Worm (Caenorhabditis elegans) whole organism, L4 larva: Measurements from ENCODE around the gene B0391.14.
A peak's percentile ranks its signal among the peaks of the same experiment; 100 is the strongest.
"Not testable (repeated sequence)": the region's sequence is repeated elsewhere in the genome, so short reads cannot be mapped to it uniquely, and the experiment has no call there.

ENCODE experiments used
- F37D6.2 ChIP-seq: sonication (generic microtip); optimal IDR thresholded peaks from 2 replicates; lab custom pipeline; 2016; ENCODE audit warnings: mild to moderate bottlenecking, missing genetic modification characterization, missing compliant biosample characterization
- F44E2.7 ChIP-seq: fragments of 200-800 bp; sonication (Bioruptor generic); IDR thresholded peaks from 2 replicates; pipeline ENCODE4 v2.1.2; 2022; ENCODE audit warnings: missing genetic modification characterization, missing compliant biosample characterization
- ZK337.2 ChIP-seq: fragments of 200-800 bp; sonication (Bioruptor generic); IDR thresholded peaks from 2 replicates; pipeline ENCODE4 v1.3.6; 2022; ENCODE audit warnings: missing genetic modification reagents, missing genetic modification characterization, missing compliant biosample characterization
- aha-1 ChIP-seq: fragments of 150-350 bp; peaks from one replicate; lab custom pipeline; 2014; ENCODE audit warnings: missing biosample characterization, missing genetic modification characterization
- ceh-82 ChIP-seq: sonication (generic microtip); optimal IDR thresholded peaks from 2 replicates; lab custom pipeline; 2017; ENCODE audit warnings: missing biosample characterization, missing genetic modification characterization
- ces-1 ChIP-seq: fragments of 150-350 bp; sonication (generic microtip); optimal IDR thresholded peaks from 4 replicates; lab custom pipeline; 2014; ENCODE audit warnings: missing biosample characterization, missing genetic modification reagents, missing genetic modification characterization
- ctbp-1 ChIP-seq: fragments of 200-800 bp; sonication (Bioruptor generic); IDR thresholded peaks from 2 replicates; pipeline ENCODE4 v1.3.6; 2022; ENCODE audit warnings: missing genetic modification reagents, missing genetic modification characterization, missing compliant biosample characterization
- daf-19 ChIP-seq: fragments of 200-800 bp; sonication (Bioruptor generic); conservative IDR thresholded peaks from 2 replicates; pipeline ENCODE4 v1.3.6; 2022; ENCODE audit warnings: missing genetic modification characterization, missing compliant biosample characterization
- dmd-8 ChIP-seq: fragments of 200-800 bp; sonication (Bioruptor generic); IDR thresholded peaks from 2 replicates; pipeline ENCODE4 v1.3.6; 2022; ENCODE audit warnings: missing genetic modification characterization, missing compliant biosample characterization
- duxl-1 ChIP-seq: sonication (generic microtip); optimal IDR thresholded peaks from 2 replicates; lab custom pipeline; 2016; ENCODE audit warnings: mild to moderate bottlenecking, missing genetic modification characterization, moderate library complexity, missing compliant biosample characterization; ENCODE audit not compliant: poor library complexity
- dve-1 ChIP-seq: sonication (generic microtip); optimal IDR thresholded peaks from 2 replicates; lab custom pipeline; 2017; ENCODE audit warnings: antibody characterized with exemption, mild to moderate bottlenecking, missing genetic modification characterization, missing compliant biosample characterization; ENCODE audit not compliant: insufficient read depth
- egl-27 ChIP-seq: sonication (generic microtip); optimal IDR thresholded peaks from 3 replicates; lab custom pipeline; 2017; ENCODE audit warnings: missing biosample characterization, missing genetic modification reagents, missing genetic modification characterization
- egl-43 ChIP-seq: fragments of 200-800 bp; sonication (Bioruptor generic); IDR thresholded peaks from 2 replicates; pipeline ENCODE4 v1.3.6; 2022; ENCODE audit warnings: missing genetic modification reagents, missing genetic modification characterization, missing compliant biosample characterization
- hlh-11 ChIP-seq: fragments of 200-800 bp; sonication (Bioruptor generic); optimal IDR thresholded peaks from 2 replicates; lab custom pipeline; 2018; ENCODE audit warnings: mild to moderate bottlenecking, missing genetic modification characterization, missing compliant biosample characterization
- jun-1 ChIP-seq: fragments of 150-350 bp; optimal IDR thresholded peaks from 2 replicates; lab custom pipeline; 2014; ENCODE audit warnings: missing biosample characterization, missing genetic modification reagents, missing genetic modification characterization
- lin-38 ChIP-seq: fragments of 200-800 bp; sonication (Bioruptor generic); IDR thresholded peaks from 2 replicates; pipeline ENCODE4 v1.3.6; 2022; ENCODE audit warnings: missing genetic modification reagents, missing genetic modification characterization, missing compliant biosample characterization
- lin-39 ChIP-seq: fragments of 150-350 bp; optimal IDR thresholded peaks from 2 replicates; lab custom pipeline; 2014; ENCODE audit warnings: missing biosample characterization, missing genetic modification reagents, missing genetic modification characterization
- lir-3 ChIP-seq: sonication (generic microtip); optimal IDR thresholded peaks from 2 replicates; lab custom pipeline; 2016; ENCODE audit warnings: mild to moderate bottlenecking, missing genetic modification characterization, missing compliant biosample characterization
- madf-5 ChIP-seq, 2 experiments: fragments of 200-800 bp; sonication (Bioruptor generic); IDR thresholded peaks; 2 replicates each; pipeline ENCODE4 v1.3.6; 2022; ENCODE audit warnings: missing compliant biosample characterization in 2 of 2, missing genetic modification characterization in 2 of 2
- madf-9 ChIP-seq: fragments of 200-800 bp; sonication (Bioruptor generic); conservative IDR thresholded peaks from 2 replicates; pipeline ENCODE4 v1.3.6; 2022; ENCODE audit warnings: missing genetic modification reagents, missing genetic modification characterization, missing compliant biosample characterization
- nhr-111 ChIP-seq: fragments of 200-800 bp; sonication (Bioruptor generic); optimal IDR thresholded peaks from 2 replicates; lab custom pipeline; 2018; ENCODE audit warnings: mild to moderate bottlenecking, missing genetic modification characterization, missing compliant biosample characterization
- nhr-237 ChIP-seq: sonication (generic microtip); optimal IDR thresholded peaks from 2 replicates; lab custom pipeline; 2017; ENCODE audit warnings: missing biosample characterization, missing genetic modification characterization
- nhr-77 ChIP-seq: fragments of 150-350 bp; optimal IDR thresholded peaks from 2 replicates; lab custom pipeline; 2014; ENCODE audit warnings: missing biosample characterization, missing genetic modification characterization
- rbr-2 ChIP-seq: sonication (generic microtip); optimal IDR thresholded peaks from 2 replicates; lab custom pipeline; 2016; ENCODE audit warnings: missing genotype, missing genetic modification characterization, missing compliant biosample characterization
- skn-1 ChIP-seq: fragments of 150-350 bp; optimal IDR thresholded peaks from 2 replicates; lab custom pipeline; 2014; ENCODE audit warnings: missing biosample characterization, missing genetic modification characterization
- snpc-4 ChIP-seq: fragments of 150-350 bp; optimal IDR thresholded peaks from 2 replicates; lab custom pipeline; 2014; ENCODE audit warnings: missing biosample characterization, missing genetic modification characterization
- unc-62 ChIP-seq, 3 experiments: fragments of 150-350 bp in 1 of 3; sonication (generic microtip); optimal IDR thresholded peaks in 2 of 3; peaks in 1 of 3; 1 replicate in 1 of 3; 2 replicates in 2 of 3; lab custom pipeline; 2014 to 2017; ENCODE audit warnings: missing biosample characterization in 3 of 3, missing genetic modification characterization in 3 of 3, missing genetic modification reagents in 3 of 3, missing genotype in 1 of 3
- zfp-2 ChIP-seq: sonication (generic microtip); optimal IDR thresholded peaks from 2 replicates; lab custom pipeline; 2016; ENCODE audit warnings: mild to moderate bottlenecking, missing genetic modification characterization, missing compliant biosample characterization
- zip-11 ChIP-seq: fragments of 200-800 bp; sonication (Bioruptor generic); IDR thresholded peaks from 2 replicates; pipeline ENCODE4 v1.3.6; 2022; ENCODE audit warnings: missing genetic modification characterization, missing compliant biosample characterization

The B0391.14 gene

DNA sequence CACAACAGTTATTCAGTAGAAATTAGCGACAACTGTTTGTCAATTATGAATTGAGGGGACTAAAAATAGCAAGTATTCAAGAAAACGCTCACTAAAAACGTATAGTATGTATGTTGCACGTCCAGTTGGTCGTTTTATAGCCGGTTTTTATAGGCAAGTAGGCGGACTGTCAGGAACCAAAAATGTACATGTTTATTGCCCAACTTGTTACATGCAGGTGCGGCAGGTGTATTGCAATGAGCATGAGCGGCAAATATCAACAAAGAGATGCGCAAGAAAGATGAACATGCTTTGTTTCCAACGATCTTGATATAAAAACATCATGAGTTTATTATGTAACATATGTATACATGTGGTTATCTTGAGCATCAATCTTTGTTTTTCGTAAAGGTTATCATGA, at the start of gene B0391.14:
Gene B0391.14 (minus strand): TSS at position 101 of the 400 bp plus-strand sequence.
- not testable (repeated sequence) for TF ChIP-seq zip-11; lin-39; madf-5 (GFP tag; IDR thresholded peaks at IDR 0.05; lab: Robert Waterston, UW)

DNA sequence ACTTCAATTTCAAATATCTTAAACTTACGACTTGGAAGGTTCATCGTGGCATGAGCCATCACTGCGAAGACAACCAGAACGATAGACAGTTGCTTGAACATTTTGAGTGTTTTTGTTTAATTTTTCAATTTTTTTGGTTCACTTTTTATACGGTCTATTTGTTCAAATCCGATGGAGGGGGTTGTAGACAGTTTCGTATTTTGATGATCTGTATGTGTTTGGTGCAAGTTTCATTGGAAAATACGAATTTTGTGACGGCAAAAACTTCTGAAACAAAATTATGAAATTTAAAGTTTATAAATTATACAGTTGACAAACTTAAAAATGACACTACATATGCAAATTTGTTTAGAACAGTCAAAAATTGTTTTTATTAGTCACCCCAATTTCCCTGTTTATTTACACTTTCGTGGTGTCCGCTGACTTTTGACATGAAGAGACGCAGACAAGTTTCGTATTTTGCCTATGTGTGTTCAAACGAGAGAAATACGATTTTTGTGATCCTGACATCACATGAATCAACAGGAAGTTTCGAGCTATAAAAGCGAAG, 47.9 kb upstream of the B0391.14 start, which contains the start of the genes C55A1.7 and C55A1.6:
Gene C55A1.7 (minus strand): TSS at position 101 of the 550 bp plus-strand sequence.
Gene C55A1.6 (plus strand): TSS at position 500 of the 550 bp plus-strand sequence.
- not testable (repeated sequence) for TF ChIP-seq F44E2.7 (GFP tag; lab: Robert Waterston, UW); ceh-82 (tag; lab: Kevin White, UChicago); hlh-11

DNA sequence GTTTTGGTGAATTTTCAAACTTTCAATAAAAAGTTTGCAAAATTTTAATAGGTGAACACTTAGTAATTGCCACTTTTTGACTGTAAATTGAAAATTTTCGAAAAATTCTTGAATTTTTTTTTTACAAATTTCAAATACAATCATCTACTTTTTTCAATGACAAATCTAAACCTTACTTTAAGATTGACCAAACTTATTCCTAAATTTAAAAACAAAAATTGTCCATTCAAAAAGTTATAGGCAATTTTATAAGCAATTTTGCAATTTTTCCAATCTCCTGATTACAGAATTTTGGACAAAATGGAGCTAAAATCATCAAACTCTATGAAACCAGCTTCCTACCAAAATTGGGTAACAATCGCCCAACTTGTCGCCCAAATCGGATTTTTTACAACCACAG, 44.9 kb upstream of the B0391.14 start, which contains the start of gene str-23:
Gene str-23 (plus strand): TSS at position 301 of the 400 bp plus-strand sequence.
- TF ChIP-seq F44E2.7 (GFP tag; lab: Robert Waterston, UW) (no peak), duxl-1 (no peak), nhr-111 (GFP tag; lab: Kevin White, UChicago) (no peak), egl-43 (GFP tag; lab: Robert Waterston, UW) (no peak)

DNA sequence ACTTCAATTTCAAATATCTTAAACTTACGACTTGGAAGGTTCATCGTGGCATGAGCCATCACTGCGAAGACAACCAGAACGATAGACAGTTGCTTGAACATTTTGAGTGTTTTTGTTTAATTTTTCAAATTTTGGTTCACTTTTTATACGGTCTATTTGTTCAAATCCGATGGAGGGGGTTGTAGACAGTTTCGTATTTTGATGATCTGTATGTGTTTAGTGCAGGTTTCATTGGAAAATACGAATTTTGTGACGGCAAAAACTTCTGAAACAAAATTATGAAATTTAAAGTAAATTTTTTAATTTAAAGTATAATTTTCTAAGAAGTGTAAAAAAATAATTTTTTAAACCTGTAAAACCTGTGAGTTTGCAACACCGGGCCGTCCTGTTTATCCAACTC, 43.5 kb upstream of the B0391.14 start, which contains the start of gene C55A1.4:
Gene C55A1.4 (minus strand): TSS at position 101 of the 400 bp plus-strand sequence.
- not testable (repeated sequence) for TF ChIP-seq lir-3 (tag; lab: Kevin White, UChicago); jun-1; daf-19 (GFP tag; lab: Robert Waterston, UW)

DNA sequence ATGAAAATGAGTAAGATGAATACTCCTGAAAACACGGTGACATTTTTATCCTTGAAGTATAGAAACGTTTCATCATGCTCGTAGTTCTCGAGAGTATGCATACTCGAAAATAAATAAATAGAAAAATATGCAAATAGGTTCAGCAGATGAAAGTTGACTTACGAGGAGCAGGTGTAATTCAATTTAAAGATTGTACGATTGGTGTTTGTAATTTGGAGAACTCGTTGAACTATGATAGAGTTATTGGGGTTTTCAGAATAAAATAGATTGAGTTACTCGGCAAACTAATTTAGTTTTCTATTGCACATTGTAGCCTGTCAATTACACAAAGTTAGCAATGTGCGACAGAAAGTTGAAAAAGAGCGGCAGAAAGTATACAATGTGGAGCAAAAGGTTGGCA, 39.2 kb upstream of the B0391.14 start, which contains the start of gene srz-44:
Gene srz-44 (minus strand): TSS at position 101 of the 400 bp plus-strand sequence.
- TF ChIP-seq dmd-8 (GFP tag; lab: Robert Waterston, UW) (no peak), madf-9 (GFP tag; lab: Robert Waterston, UW) (no peak), snpc-4 (no peak), rbr-2 (no peak), nhr-237 (tag; lab: Kevin White, UChicago) (no peak), ces-1 (GFP tag; lab: Kevin White, UChicago) (no peak), egl-27 (no peak), lin-38 (GFP tag; lab: Robert Waterston, UW) (no peak), F37D6.2 (tag; lab: Kevin White, UChicago) (no peak), skn-1 (no peak), ZK337.2 (no peak), unc-62 (GFP tag; optimal IDR thresholded peaks at IDR 0.05 in 1 of 2; lab: Kevin White, UChicago) (no peak), unc-62 (tag; optimal IDR thresholded peaks at IDR 0.05; lab: Kevin White, UChicago) (no peak)

DNA sequence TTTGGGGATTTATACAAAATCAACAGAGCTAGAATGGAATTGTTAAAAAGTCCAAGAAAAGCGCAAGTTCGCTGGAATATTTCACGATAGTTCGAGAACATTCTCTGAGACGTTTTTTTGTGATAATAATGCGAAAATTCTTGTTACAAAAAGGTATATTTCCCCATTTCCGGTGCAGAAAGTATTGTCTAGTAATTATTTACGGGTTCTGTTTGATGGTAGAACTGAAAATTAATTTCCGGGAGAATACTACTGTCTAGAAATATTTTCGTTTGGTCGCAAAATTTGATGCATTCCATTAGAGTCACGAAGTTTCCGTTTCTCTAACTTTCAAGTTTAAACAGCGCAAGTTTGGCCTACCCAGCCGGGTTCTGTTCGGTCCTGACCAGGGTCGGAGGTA, 29.9 kb upstream of the B0391.14 start, which contains the start of gene str-248:
Gene str-248 (minus strand): TSS at position 101 of the 400 bp plus-strand sequence.
- TF ChIP-seq egl-27 (no peak), ctbp-1 (no peak), nhr-77 (tag; lab: Kevin White, UChicago) (no peak), dve-1 (tag; lab: Kevin White, UChicago) (no peak), aha-1 (peak; percentile 8)

DNA sequence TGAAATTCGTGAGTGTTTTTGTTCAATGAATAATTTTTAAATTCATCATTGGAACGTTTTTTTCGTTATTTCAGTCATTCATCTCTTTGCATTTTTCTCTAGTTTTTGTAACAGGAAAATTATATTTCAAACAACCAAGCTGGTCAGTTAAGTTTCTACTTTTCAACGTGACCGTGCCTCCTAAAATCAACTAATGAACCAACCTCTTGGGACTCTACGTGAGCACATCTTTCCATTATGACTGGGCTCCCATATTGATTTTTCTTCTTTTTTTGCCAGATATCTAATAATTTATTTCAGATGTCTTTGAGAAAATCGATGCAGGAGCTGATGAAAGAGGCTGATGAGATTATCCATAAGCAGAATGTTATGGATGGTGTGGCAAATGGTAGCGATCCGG, 25.9 kb upstream of the B0391.14 start, which contains the start of gene C55A1.11:
Gene C55A1.11 (plus strand): TSS at position 301 of the 400 bp plus-strand sequence.
- TF ChIP-seq zfp-2 (tag; lab: Kevin White, UChicago), result no peak
